Worm (Caenorhabditis elegans) whole organism, midembryonic: ENCODE measurements around the gene M02D8.5.

Experiments
- T22C8.4 ChIP-seq: fragments of 200-800 bp; sonication (Bioruptor generic); IDR thresholded peaks from 2 replicates; pipeline ENCODE4 v1.3.6; 2022; ENCODE audit warnings: missing genetic modification characterization, missing compliant biosample characterization
- cog-1 ChIP-seq: sonication (generic microtip); optimal IDR thresholded peaks from 2 replicates; lab custom pipeline; 2016; ENCODE audit warnings: missing genetic modification characterization, missing compliant biosample characterization
- flt-1 ChIP-seq: fragments of 200-800 bp; sonication (Bioruptor generic); IDR thresholded peaks from 2 replicates; pipeline ENCODE4 v1.3.6; 2022; ENCODE audit warnings: missing genetic modification characterization, missing compliant biosample characterization
- klf-2 ChIP-seq: fragments of 200-800 bp; sonication (Bioruptor generic); conservative IDR thresholded peaks from 2 replicates; pipeline ENCODE4 v1.3.6; 2022; ENCODE audit warnings: missing genetic modification reagents, missing genetic modification characterization, missing compliant biosample characterization
- med-1 ChIP-seq: sonication (generic microtip); optimal IDR thresholded peaks from 2 replicates; lab custom pipeline; 2017; ENCODE audit warnings: missing genetic modification characterization, mild to moderate bottlenecking, missing compliant biosample characterization, antibody characterized with exemption, missing genetic modification reagents; ENCODE audit not compliant: insufficient read depth
- ref-1 ChIP-seq: fragments of 200-800 bp; sonication (Bioruptor generic); conservative IDR thresholded peaks from 2 replicates; pipeline ENCODE4 v1.3.6; 2022; ENCODE audit warnings: missing genetic modification reagents, missing genetic modification characterization, missing compliant biosample characterization
- tab-1 ChIP-seq: fragments of 200-800 bp; sonication (Bioruptor generic); IDR thresholded peaks from 2 replicates; pipeline ENCODE4 v1.3.6; 2022; ENCODE audit warnings: missing genetic modification characterization, missing compliant biosample characterization
- ztf-23 ChIP-seq: fragments of 200-800 bp; sonication (Bioruptor generic); IDR thresholded peaks from 2 replicates; pipeline ENCODE4 v1.3.6; 2022; ENCODE audit warnings: missing genetic modification reagents, missing genetic modification characterization, missing compliant biosample characterization
- ztf-29 ChIP-seq: fragments of 200-800 bp; sonication (Bioruptor generic); IDR thresholded peaks from 2 replicates; pipeline ENCODE4 v1.3.6; 2022; ENCODE audit warnings: missing genetic modification reagents, missing genetic modification characterization, missing compliant biosample characterization

M02D8.5 gene

DNA sequence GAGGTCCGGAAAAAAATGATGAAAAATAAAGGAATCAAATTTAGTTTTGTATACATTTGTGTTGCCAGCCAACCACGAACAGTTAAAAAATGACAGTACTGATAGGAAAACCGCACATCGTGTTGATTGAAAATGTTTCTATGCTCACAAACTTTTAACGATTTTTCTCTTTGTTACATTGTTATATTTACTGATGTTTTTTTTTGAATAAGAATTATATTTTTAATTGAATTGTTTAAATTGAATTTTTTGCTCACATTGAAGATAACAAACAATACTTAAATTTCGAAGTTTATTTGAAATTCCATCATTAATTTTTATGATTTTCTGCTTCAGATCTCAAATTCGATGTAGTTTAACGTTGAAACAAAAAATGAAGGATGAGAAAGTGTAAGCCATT is at the start of gene M02D8.5:
M02D8.5 (minus strand) TSS at position 101 of the 400 bp plus-strand sequence.
- TF ChIP-seq T22C8.4 (GFP tag; lab: Robert Waterston, UW) (no peak), flt-1 (GFP tag; lab: Robert Waterston, UW) (no peak), klf-2 (GFP tag; lab: Robert Waterston, UW) (no peak), ref-1 (GFP tag; lab: Robert Waterston, UW) (no peak), ztf-29 (GFP tag; lab: Robert Waterston, UW) (no peak), ztf-23 (GFP tag; lab: Robert Waterston, UW) (no peak), tab-1 (GFP tag; lab: Robert Waterston, UW) (no peak), med-1 (GFP tag; lab: Kevin White, UChicago) (no peak), cog-1 (tag; lab: Kevin White, UChicago) (no peak)

DNA sequence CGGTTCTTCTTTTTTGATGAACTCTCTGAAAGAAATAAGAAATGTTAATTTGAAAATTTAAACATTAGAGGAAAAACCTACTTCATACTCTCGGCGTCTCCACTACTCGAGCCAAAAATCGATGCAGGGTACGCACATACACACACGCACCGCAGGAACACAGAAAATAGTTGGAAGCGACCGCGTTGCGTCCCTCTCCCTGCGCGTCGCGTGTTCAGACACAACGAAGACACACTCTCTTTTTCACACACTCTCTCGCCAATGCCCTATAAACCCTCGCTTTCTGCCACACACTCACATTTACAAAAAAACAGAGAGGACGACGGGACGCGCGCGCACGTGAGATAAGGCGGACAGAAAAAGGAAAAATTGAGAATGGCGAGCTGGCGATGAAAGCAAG is 49.5 kb upstream of the M02D8.5 start, which contains the start of gene R04E5.9:
R04E5.9 (minus strand) TSS at position 235 of the 400 bp plus-strand sequence.
- TF ChIP-seq ztf-29 (GFP tag; lab: Robert Waterston, UW): no peak
- TF ChIP-seq ref-1 (GFP tag; lab: Robert Waterston, UW): no peak
- TF ChIP-seq tab-1 (GFP tag; lab: Robert Waterston, UW): no peak
- no peak for TF ChIP-seq klf-2 (GFP tag; lab: Robert Waterston, UW)
- TF ChIP-seq T22C8.4 (GFP tag; lab: Robert Waterston, UW): peak; percentile 69
- no peak for TF ChIP-seq med-1 (GFP tag; lab: Kevin White, UChicago)
- 0 out of 2 replicates have a peak, but pooled peaks have one; percentile 26 for TF ChIP-seq flt-1 (GFP tag; lab: Robert Waterston, UW)
- TF ChIP-seq cog-1 (tag; lab: Kevin White, UChicago): peak; percentile 78
- no peak for TF ChIP-seq ztf-23 (GFP tag; lab: Robert Waterston, UW)

DNA sequence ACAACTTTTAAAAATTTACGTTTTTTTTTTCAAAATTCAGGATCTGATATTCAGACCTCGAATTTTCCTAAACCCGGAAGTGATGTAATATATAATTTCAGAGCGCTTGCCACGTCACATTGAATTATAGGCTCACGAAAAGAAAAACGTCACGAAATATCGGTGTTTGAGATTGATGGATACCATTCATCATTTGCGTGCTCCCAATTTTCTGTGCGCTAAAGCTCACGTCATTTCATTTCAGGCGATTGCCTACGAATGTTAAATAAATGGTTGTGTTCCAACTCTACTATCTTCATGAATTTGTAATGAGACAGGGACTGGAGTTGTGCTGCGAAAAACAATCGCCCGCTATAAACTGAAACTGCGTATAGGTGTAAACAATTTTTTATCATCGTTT is 47.3 kb upstream of the M02D8.5 start:
- TF ChIP-seq cog-1 (tag; lab: Kevin White, UChicago): no peak
- TF ChIP-seq T22C8.4 (GFP tag; lab: Robert Waterston, UW): no peak
- no peak for TF ChIP-seq med-1 (GFP tag; lab: Kevin White, UChicago)
- TF ChIP-seq flt-1 (GFP tag; lab: Robert Waterston, UW): no peak
- TF ChIP-seq ztf-23 (GFP tag; lab: Robert Waterston, UW): no peak
- TF ChIP-seq ztf-29 (GFP tag; lab: Robert Waterston, UW): no peak
- TF ChIP-seq tab-1 (GFP tag; lab: Robert Waterston, UW): no peak
- TF ChIP-seq ref-1 (GFP tag; lab: Robert Waterston, UW): no peak
- no peak for TF ChIP-seq klf-2 (GFP tag; lab: Robert Waterston, UW)

ce11 chrX:8806070-8806799 is 44.8 kb upstream of the M02D8.5 start, which contains the start of gene R04E5.8:
R04E5.8 (minus strand) TSS chrX:8806120.
- TF ChIP-seq cog-1 (tag; lab: Kevin White, UChicago) (no peak), flt-1 (GFP tag; lab: Robert Waterston, UW) (0 out of 2 replicates have a peak, but pooled peaks have one; percentile 41)

ce11 chrX:8805475-8805874 is 44.1 kb upstream of the M02D8.5 start:
- TF ChIP-seq ref-1 (GFP tag; lab: Robert Waterston, UW) (no peak), klf-2 (GFP tag; lab: Robert Waterston, UW) (no peak), ztf-23 (GFP tag; lab: Robert Waterston, UW) (no peak), ztf-29 (GFP tag; lab: Robert Waterston, UW) (no peak), flt-1 (GFP tag; lab: Robert Waterston, UW) (no peak), cog-1 (tag; lab: Kevin White, UChicago) (no peak), T22C8.4 (GFP tag; lab: Robert Waterston, UW) (no peak), med-1 (GFP tag; lab: Kevin White, UChicago) (no peak), tab-1 (GFP tag; lab: Robert Waterston, UW) (no peak)

DNA sequence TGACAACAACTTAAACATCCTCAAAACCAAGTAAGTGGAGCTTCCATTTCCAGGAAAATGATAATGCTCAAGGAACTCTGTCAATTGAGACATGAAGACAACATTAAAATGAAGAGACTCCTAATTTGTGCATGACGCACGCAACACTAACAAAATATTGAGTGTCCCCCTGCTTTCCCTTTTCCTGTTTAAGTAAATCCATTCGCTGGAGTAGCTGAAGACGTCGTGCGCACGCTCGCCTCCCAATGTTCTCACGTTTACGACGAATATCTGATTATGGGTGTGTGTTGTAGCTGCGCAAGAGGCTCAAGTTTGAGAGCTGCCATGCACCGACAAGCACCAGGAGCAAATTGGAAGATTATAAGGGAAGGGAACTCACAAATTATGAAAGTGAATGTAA is 39.6 kb upstream of the M02D8.5 start:
- peak; percentile 2 for TF ChIP-seq cog-1 (tag; lab: Kevin White, UChicago)
- no peak for TF ChIP-seq med-1 (GFP tag; lab: Kevin White, UChicago)

DNA sequence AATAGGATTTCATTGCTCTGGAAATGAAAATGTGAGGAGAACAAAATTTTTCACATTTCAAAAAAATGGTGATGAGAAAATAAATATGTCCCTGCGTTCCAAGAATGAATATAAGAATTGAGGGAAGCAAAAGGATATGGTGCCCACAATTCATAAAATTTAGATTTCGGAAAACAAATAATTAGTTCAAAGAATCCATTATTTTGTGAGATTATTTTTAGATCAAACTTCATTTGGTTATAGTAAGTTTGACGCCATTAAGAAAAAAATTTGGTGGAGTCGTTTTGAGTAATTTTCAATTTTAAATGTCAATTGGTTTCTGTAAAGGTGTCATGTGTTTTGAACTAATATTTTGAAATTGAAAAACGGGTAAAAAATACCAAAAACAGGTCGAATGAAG is 39.0 kb upstream of the M02D8.5 start:
- no peak for TF ChIP-seq T22C8.4 (GFP tag; lab: Robert Waterston, UW)
- no peak for TF ChIP-seq ref-1 (GFP tag; lab: Robert Waterston, UW)

- TF ChIP-seq klf-2 (GFP tag; lab: Robert Waterston, UW) (no peak), ztf-29 (GFP tag; lab: Robert Waterston, UW) (no peak), ztf-23 (GFP tag; lab: Robert Waterston, UW) (no peak)
Measured at ce11 chrX:8799925-8800324, 38.5 kb upstream of the M02D8.5 start.

- TF ChIP-seq ztf-29 (GFP tag; lab: Robert Waterston, UW): no peak
- no peak for TF ChIP-seq klf-2 (GFP tag; lab: Robert Waterston, UW)
- no peak for TF ChIP-seq ztf-23 (GFP tag; lab: Robert Waterston, UW)
- TF ChIP-seq tab-1 (GFP tag; lab: Robert Waterston, UW): no peak
- no peak for TF ChIP-seq flt-1 (GFP tag; lab: Robert Waterston, UW)
Measured at ce11 chrX:8797653-8798052, 36.3 kb upstream of the M02D8.5 start.
